Fruit fly (Drosophila melanogaster) whole organism, embryonic: ENCODE data around the gene CG7966.

Experiments
- Awh ChIP-seq: fragments of 200-800 bp; sonication (Bioruptor generic); IDR thresholded peaks from 2 replicates; pipeline ENCODE4, ENCODE4 v1.3.6; 2022; ENCODE audit warnings: missing biosample characterization, missing genetic modification characterization
- CG11398 ChIP-seq: fragments of 200-800 bp; sonication (Bioruptor generic); optimal IDR thresholded peaks from 2 replicates; lab custom pipeline; 2016; ENCODE audit warnings: missing biosample characterization, missing genetic modification characterization
- CG12155 ChIP-seq: fragments of 200-800 bp; sonication (Bioruptor generic); optimal IDR thresholded peaks from 3 replicates; lab custom pipeline; 2016; ENCODE audit warnings: missing biosample characterization, missing genetic modification characterization
- CG1233 ChIP-seq: fragments of 200-800 bp; sonication (Bioruptor generic); optimal IDR thresholded peaks from 4 replicates; lab custom pipeline; 2018; ENCODE audit warnings: missing biosample characterization, mild to moderate bottlenecking, missing genetic modification characterization
- CG12769 ChIP-seq: fragments of 200-800 bp; sonication (Bioruptor generic); optimal IDR thresholded peaks from 2 replicates; lab custom pipeline; 2019; ENCODE audit warnings: missing biosample characterization, mild to moderate bottlenecking, missing genetic modification characterization, moderate library complexity
- CG13624 ChIP-seq: fragments of 200-800 bp; sonication (Bioruptor generic); optimal IDR thresholded peaks from 2 replicates; lab custom pipeline; 2016; ENCODE audit warnings: missing biosample characterization, missing genetic modification characterization
- CG15696 ChIP-seq: fragments of 200-800 bp; sonication (Bioruptor generic); optimal IDR thresholded peaks from 2 replicates; lab custom pipeline; 2019; ENCODE audit warnings: missing biosample characterization, mild to moderate bottlenecking, missing genetic modification characterization, moderate library complexity
- CG16779 ChIP-seq: fragments of 200-800 bp; sonication (Bioruptor generic); IDR thresholded peaks from 2 replicates; pipeline ENCODE4 v1.3.6; 2022; ENCODE audit warnings: missing biosample characterization, missing genetic modification characterization
- CG17385 ChIP-seq: fragments of 200-800 bp; sonication (Bioruptor generic); optimal IDR thresholded peaks from 3 replicates; lab custom pipeline; 2018; ENCODE audit warnings: missing biosample characterization, mild to moderate bottlenecking, missing genetic modification characterization
- CG2120 ChIP-seq: fragments of 200-800 bp; sonication (Bioruptor generic); optimal IDR thresholded peaks from 3 replicates; lab custom pipeline; 2016; ENCODE audit warnings: missing biosample characterization, missing genetic modification characterization
- CG30403 ChIP-seq: fragments of 200-800 bp; sonication (Bioruptor generic); optimal IDR thresholded peaks from 3 replicates; lab custom pipeline; 2016; ENCODE audit warnings: missing biosample characterization, missing genetic modification characterization
- CG31224 ChIP-seq: fragments of 200-800 bp; sonication (Bioruptor generic); IDR thresholded peaks from 2 replicates; pipeline ENCODE4 v1.3.6; 2022; ENCODE audit warnings: missing biosample characterization, missing genetic modification characterization
- CG34422 ChIP-seq: fragments of 200-800 bp; sonication (Bioruptor generic); IDR thresholded peaks from 3 replicates; pipeline ENCODE4 v1.3.6; 2022; ENCODE audit warnings: missing biosample characterization, missing genetic modification characterization
- CG3838 ChIP-seq: fragments of 200-800 bp; sonication (Bioruptor generic); optimal IDR thresholded peaks from 3 replicates; lab custom pipeline; 2016; ENCODE audit warnings: missing biosample characterization, missing genetic modification characterization
- CG6175 ChIP-seq: fragments of 200-800 bp; sonication (Bioruptor generic); IDR thresholded peaks from 3 replicates; pipeline ENCODE4 v1.3.6; 2022; ENCODE audit warnings: missing biosample characterization, missing genetic modification characterization
- CG6272 ChIP-seq: fragments of 200-800 bp; sonication (Bioruptor generic); IDR thresholded peaks from 2 replicates; pipeline ENCODE4 v1.3.6; 2022; ENCODE audit warnings: missing biosample characterization, missing genetic modification characterization
- CG7745 ChIP-seq: fragments of 200-800 bp; sonication (Bioruptor generic); optimal IDR thresholded peaks from 2 replicates; lab custom pipeline; 2018; ENCODE audit warnings: missing biosample characterization, mild to moderate bottlenecking, missing genetic modification characterization, moderate library complexity
- CG7839 ChIP-seq: fragments of 200-800 bp; sonication (Bioruptor generic); optimal IDR thresholded peaks from 3 replicates; lab custom pipeline; 2018; ENCODE audit warnings: missing biosample characterization, mild to moderate bottlenecking, missing genetic modification characterization, moderate library complexity
- CG8765 ChIP-seq: fragments of 200-800 bp; sonication (Bioruptor generic); IDR thresholded peaks from 2 replicates; pipeline ENCODE4 v1.3.6; 2022; ENCODE audit warnings: missing biosample characterization, missing genetic modification characterization
- CHES-1-like ChIP-seq: fragments of 200-800 bp; sonication (Bioruptor generic); optimal IDR thresholded peaks from 2 replicates; lab custom pipeline; 2016; ENCODE audit warnings: missing biosample characterization, missing genetic modification characterization
- Dbx ChIP-seq: fragments of 200-800 bp; sonication (Bioruptor generic); IDR thresholded peaks from 3 replicates; pipeline ENCODE4 v1.3.6; 2022; ENCODE audit warnings: missing biosample characterization, missing genetic modification characterization
- E2f2 ChIP-seq: fragments of 200-800 bp; sonication (Bioruptor generic); IDR thresholded peaks from 2 replicates; pipeline ENCODE4 v1.3.6; 2022; ENCODE audit warnings: missing biosample characterization, missing genetic modification characterization
- GATAe ChIP-seq: fragments of 200-800 bp; sonication (Bioruptor generic); conservative IDR thresholded peaks from 2 replicates; pipeline ENCODE4 v1.3.6; 2022; ENCODE audit warnings: missing biosample characterization, missing genetic modification characterization
- Gsc ChIP-seq: fragments of 200-800 bp; sonication (Bioruptor generic); IDR thresholded peaks from 2 replicates; pipeline ENCODE4 v1.3.6; 2022; ENCODE audit warnings: missing biosample characterization, missing genetic modification characterization
- HLH54F ChIP-seq: fragments of 200-800 bp; sonication (Bioruptor generic); optimal IDR thresholded peaks from 3 replicates; lab custom pipeline; 2016; ENCODE audit warnings: missing biosample characterization, missing genetic modification characterization
- Hmr ChIP-seq: fragments of 200-800 bp; sonication (Bioruptor generic); optimal IDR thresholded peaks from 3 replicates; lab custom pipeline; 2017; ENCODE audit warnings: mild to moderate bottlenecking, missing biosample characterization, missing genetic modification reagents, missing genetic modification characterization
- Meics ChIP-seq: fragments of 200-800 bp; sonication (Bioruptor generic); optimal IDR thresholded peaks from 2 replicates; lab custom pipeline; 2017; ENCODE audit warnings: missing biosample characterization, mild to moderate bottlenecking, missing genetic modification characterization
- Optix ChIP-seq: fragments of 200-800 bp; sonication (Bioruptor generic); IDR thresholded peaks from 3 replicates; pipeline ENCODE4 v1.3.6; 2022; ENCODE audit warnings: missing biosample characterization, missing genetic modification characterization
- PHDP ChIP-seq: fragments of 200-800 bp; sonication (Bioruptor generic); optimal IDR thresholded peaks from 3 replicates; lab custom pipeline; 2018; ENCODE audit warnings: missing biosample characterization, mild to moderate bottlenecking, missing genetic modification characterization, moderate library complexity
- Pdp1 ChIP-seq, 2 experiments: fragments of 200-800 bp; sonication (Bioruptor generic); optimal IDR thresholded peaks; 3 replicates each; lab custom pipeline; 2016; ENCODE audit warnings: missing biosample characterization in 2 of 2, missing genetic modification characterization in 2 of 2, mild to moderate bottlenecking in 1 of 2, moderate library complexity in 1 of 2
- Stat92E ChIP-seq, 3 experiments: fragments of >200 bp in 2 of 3; fragments of 200-800 bp in 1 of 3; sonication (Bioruptor generic) in 1 of 3; optimal IDR thresholded peaks; 2 replicates each; lab custom pipeline; 2017 to 2019; ENCODE audit warnings: missing biosample characterization in 3 of 3, missing genetic modification characterization in 3 of 3, mild to moderate bottlenecking in 1 of 3, moderate library complexity in 1 of 3
- Trl ChIP-seq, 3 experiments: fragments of >200 bp in 2 of 3; fragments of 200-800 bp in 1 of 3; sonication (Bioruptor generic) in 1 of 3; optimal IDR thresholded peaks; 2 replicates in 1 of 3; 3 replicates in 2 of 3; lab custom pipeline; 2016 to 2017; ENCODE audit warnings: missing biosample characterization in 1 of 3, missing genetic modification characterization in 1 of 3
- bbx ChIP-seq: fragments of 200-800 bp; sonication (Bioruptor generic); IDR thresholded peaks from 2 replicates; pipeline ENCODE4 v1.3.6; 2022; ENCODE audit warnings: missing biosample characterization, missing genetic modification characterization; ENCODE audit not compliant: partially characterized antibody
- bsh ChIP-seq, 2 experiments: fragments of 200-800 bp; sonication (Bioruptor generic); optimal IDR thresholded peaks; 2 replicates each; lab custom pipeline; 2017 to 2018; ENCODE audit warnings: mild to moderate bottlenecking in 2 of 2, missing biosample characterization in 2 of 2, missing genetic modification characterization in 2 of 2, moderate library complexity in 1 of 2
- cg ChIP-seq: fragments of 200-800 bp; sonication (Bioruptor generic); optimal IDR thresholded peaks from 3 replicates; lab custom pipeline; 2019; ENCODE audit warnings: missing biosample characterization, mild to moderate bottlenecking, missing genetic modification characterization, moderate library complexity
- chif ChIP-seq, 2 experiments: fragments of 200-800 bp; sonication (Bioruptor generic); optimal IDR thresholded peaks; 3 replicates each; lab custom pipeline; 2016; ENCODE audit warnings: missing biosample characterization in 2 of 2, missing genetic modification characterization in 2 of 2
- disco-r ChIP-seq: fragments of 200-800 bp; sonication (Bioruptor generic); optimal IDR thresholded peaks from 2 replicates; lab custom pipeline; 2016; ENCODE audit warnings: missing biosample characterization, missing genetic modification characterization
- dpn ChIP-seq, 2 experiments: fragments of 200-800 bp; sonication (Bioruptor generic); optimal IDR thresholded peaks; 3 replicates each; lab custom pipeline; 2016; ENCODE audit warnings: missing biosample characterization in 2 of 2, missing genetic modification characterization in 2 of 2
- gem ChIP-seq: fragments of 200-800 bp; sonication (Bioruptor generic); optimal IDR thresholded peaks from 2 replicates; lab custom pipeline; 2019; ENCODE audit warnings: missing biosample characterization, mild to moderate bottlenecking, missing genetic modification characterization, moderate library complexity
- hth ChIP-seq: fragments of >200 bp; optimal IDR thresholded peaks from 2 replicates; lab custom pipeline; 2017; ENCODE audit warnings: inconsistent platforms
- kni ChIP-seq: fragments of 200-800 bp; sonication (Bioruptor generic); optimal IDR thresholded peaks from 3 replicates; lab custom pipeline; 2017; ENCODE audit warnings: mild to moderate bottlenecking, missing biosample characterization, missing genetic modification reagents, missing genetic modification characterization
- lbe ChIP-seq: fragments of 200-800 bp; sonication (Bioruptor generic); optimal IDR thresholded peaks from 2 replicates; lab custom pipeline; 2016; ENCODE audit warnings: missing biosample characterization, mild to moderate bottlenecking, missing genetic modification characterization
- pros ChIP-seq: fragments of 200-800 bp; sonication (Bioruptor generic); optimal IDR thresholded peaks from 3 replicates; lab custom pipeline; 2019; ENCODE audit warnings: missing biosample characterization, mild to moderate bottlenecking, missing genetic modification characterization, moderate library complexity
- rib ChIP-seq: fragments of 200-800 bp; sonication (Bioruptor generic); IDR thresholded peaks from 2 replicates; pipeline ENCODE4 v1.3.6; 2022; ENCODE audit warnings: missing biosample characterization, missing genetic modification characterization
- salm ChIP-seq: fragments of 200-800 bp; sonication (Bioruptor generic); optimal IDR thresholded peaks from 2 replicates; lab custom pipeline; 2018; ENCODE audit warnings: missing biosample characterization, mild to moderate bottlenecking, missing genetic modification characterization
- shn ChIP-seq: fragments of 200-800 bp; sonication (Bioruptor generic); optimal IDR thresholded peaks from 3 replicates; lab custom pipeline; 2016; ENCODE audit warnings: missing biosample characterization, missing genetic modification characterization
- unc-4 ChIP-seq: fragments of 200-800 bp; sonication (Bioruptor generic); IDR thresholded peaks from 2 replicates; pipeline ENCODE4 v1.3.6; 2022; ENCODE audit warnings: missing biosample characterization, missing genetic modification characterization; ENCODE audit not compliant: partially characterized antibody

CG7966 gene

dm6 chr3R:13015811-13016766 is 35.2 kb downstream of the CG7966 start (continued):
- TF ChIP-seq lbe (GFP tag; lab: Kevin White, UChicago) (peak; percentile 57), disco-r (GFP tag; lab: Kevin White, UChicago) (no peak), salm (no peak), CG6175 (peak; percentile 86), bsh (GFP tag; optimal IDR thresholded peaks at IDR 0.05; lab: Kevin White, UChicago) (peak in 1 of 2 experiments; percentile 41), unc-4 (no peak), CG2120 (GFP tag; lab: Kevin White, UChicago) (peak; percentile 59), CG30403 (peak; percentile 28), Trl (optimal IDR thresholded peaks at IDR 0.05; lab: Kevin White, UChicago) (no peak), Trl (GFP tag; optimal IDR thresholded peaks at IDR 0.05; lab: Kevin White, UChicago) (peak; percentile 12), cg (peak; percentile 69), CG12769 (tag; lab: Kevin White, UChicago) (peak; percentile 85), Dbx (GFP tag; lab: Robert Waterston, UW) (peak; percentile 29; the same call in 1 of the 3 replicates), chif (GFP tag; optimal IDR thresholded peaks at IDR 0.05; lab: Kevin White, UChicago) (peak in 1 of 2 experiments; percentile 27), CG12155 (GFP tag; lab: Kevin White, UChicago) (peak; percentile 7), bbx (GFP tag; lab: Robert Waterston, UW) (peak; percentile 9; the same call in 1 of the 2 replicates), Awh (GFP tag; lab: Robert Waterston, UW) (0 out of 2 replicates have a peak, but pooled peaks have one; percentile 26), CG8765 (GFP tag; lab: Robert Waterston, UW) (peak; percentile 22; the same call in 1 of the 2 replicates), shn (GFP tag; lab: Kevin White, UChicago) (peak; percentile 47), CHES-1-like (GFP tag; lab: Kevin White, UChicago) (peak; percentile 27), CG15696 (tag; lab: Kevin White, UChicago) (no peak), CG1233 (peak; percentile 23), CG7839 (tag; lab: Kevin White, UChicago) (no peak), CG31224 (peak; percentile 59), Meics (GFP tag; lab: Kevin White, UChicago) (peak; percentile 5), pros (GFP tag; lab: Kevin White, UChicago) (no peak), gem (peak; percentile 22), hth (no peak), GATAe (GFP tag; lab: Robert Waterston, UW) (peak; percentile 18; the same call in 1 of the 2 replicates), CG6272 (no peak), Gsc (GFP tag; lab: Robert Waterston, UW) (no peak), E2f2 (GFP tag; lab: Robert Waterston, UW) (peak; percentile 16; the same call in 1 of the 2 replicates), Stat92E (GFP tag; optimal IDR thresholded peaks at IDR 0.05; lab: Kevin White, UChicago) (peak in 1 of 3 experiments; percentile 38), CG16779 (no peak), CG11398 (GFP tag; lab: Kevin White, UChicago) (peak; percentile 10), CG7745 (tag; lab: Kevin White, UChicago) (no peak), dpn (GFP tag; optimal IDR thresholded peaks at IDR 0.05; lab: Kevin White, UChicago) (peak in 1 of 2 experiments; percentile 12), CG34422 (peak; percentile 39; the same call in 1 of the 3 replicates), CG17385 (GFP tag; lab: Kevin White, UChicago) (peak; percentile 1), CG3838 (peak; percentile 3), rib (GFP tag; lab: Robert Waterston, UW) (peak; percentile 34; the same call in 1 of the 2 replicates), HLH54F (GFP tag; lab: Kevin White, UChicago) (peak; percentile 5), Pdp1 (GFP tag; optimal IDR thresholded peaks at IDR 0.05; lab: Kevin White, UChicago) (peak; percentile 16 to 46), Hmr (GFP tag; lab: Kevin White, UChicago) (peak; percentile 40), kni (GFP tag; lab: Kevin White, UChicago) (peak; percentile 56), PHDP (tag; lab: Kevin White, UChicago) (peak; percentile 16), CG13624 (GFP tag; lab: Kevin White, UChicago) (no peak), Optix (GFP tag; lab: Robert Waterston, UW) (no peak)
